Worm (Caenorhabditis elegans) whole organism, L1 larva: ENCODE data around the gene rike-1.

Experiments
- ets-5 ChIP-seq: fragments of 200-800 bp; sonication (Bioruptor generic); IDR thresholded peaks from 2 replicates; pipeline ENCODE4 v1.3.6; 2022; ENCODE audit warnings: missing genetic modification characterization, missing compliant biosample characterization
- fkh-10 ChIP-seq: sonication (generic microtip); optimal IDR thresholded peaks from 2 replicates; lab custom pipeline; 2017; ENCODE audit warnings: missing biosample characterization, missing genetic modification reagents, missing genetic modification characterization
- fkh-4 ChIP-seq: sonication (generic microtip); optimal IDR thresholded peaks from 2 replicates; lab custom pipeline; 2016; ENCODE audit warnings: missing compliant biosample characterization, missing genetic modification characterization, borderline replicate concordance
- mep-1 ChIP-seq: fragments of 150-350 bp; optimal IDR thresholded peaks from 2 replicates; lab custom pipeline; 2014; ENCODE audit warnings: missing biosample characterization, missing genetic modification characterization
- nhr-28 ChIP-seq: fragments of 150-350 bp; optimal IDR thresholded peaks from 2 replicates; lab custom pipeline; 2014; ENCODE audit warnings: missing biosample characterization, missing genetic modification characterization
- pax-3 ChIP-seq: fragments of 200-800 bp; sonication (Bioruptor generic); optimal IDR thresholded peaks from 2 replicates; lab custom pipeline; 2018; ENCODE audit warnings: mild to moderate bottlenecking, missing genetic modification characterization, moderate library complexity, missing compliant biosample characterization
- sptf-1 ChIP-seq: fragments of 150-350 bp; optimal IDR thresholded peaks from 2 replicates; lab custom pipeline; 2014; ENCODE audit warnings: missing biosample characterization, missing genetic modification characterization
- tbx-2 ChIP-seq: sonication (generic microtip); optimal IDR thresholded peaks from 2 replicates; lab custom pipeline; 2016; ENCODE audit warnings: missing genetic modification characterization, missing compliant biosample characterization
- unc-86 ChIP-seq: sonication (generic microtip); optimal IDR thresholded peaks from 2 replicates; lab custom pipeline; 2016; ENCODE audit warnings: missing genetic modification characterization, missing compliant biosample characterization

DNA sequence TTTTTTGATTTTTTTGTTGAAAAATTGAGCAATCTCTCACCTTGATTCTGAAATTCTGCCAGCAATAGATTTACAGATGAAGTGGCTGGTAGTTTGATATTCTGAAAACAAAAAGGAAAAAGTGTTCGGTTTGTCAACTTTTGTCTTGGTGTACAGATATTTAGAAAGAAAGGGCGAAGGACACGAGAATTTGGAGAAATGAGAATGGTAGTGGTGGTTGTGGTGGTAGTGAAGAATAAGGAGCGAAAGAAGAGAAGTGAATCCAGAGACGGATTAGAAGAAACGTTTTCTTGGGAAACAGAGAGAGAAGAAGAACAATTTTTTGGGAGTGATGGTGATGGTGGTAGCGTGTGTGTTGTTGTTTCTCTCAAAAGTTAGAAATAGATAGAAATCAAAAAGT lies 34.0 kb upstream of the rike-1 start, which contains the start of gene gar-3:
- no peak for TF ChIP-seq ets-5 (GFP tag; lab: Robert Waterston, UW)
- TF ChIP-seq fkh-4 (tag; lab: Kevin White, UChicago) = no peak
- TF ChIP-seq pax-3 (tag; lab: Kevin White, UChicago) = no peak
- no peak for TF ChIP-seq sptf-1
- TF ChIP-seq tbx-2 = no peak
- TF ChIP-seq nhr-28 (tag; lab: Kevin White, UChicago) = no peak
- TF ChIP-seq fkh-10 (GFP tag; lab: Kevin White, UChicago) = no peak
- TF ChIP-seq mep-1 = no peak
- no peak for TF ChIP-seq unc-86 (tag; lab: Kevin White, UChicago)
